Fruit fly (Drosophila melanogaster) whole organism, wandering third instar larva: ENCODE measurements around the gene CG17764.

ENCODE experiments used
- Mio ChIP-seq: sonication (Bioruptor generic); optimal IDR thresholded peaks from 2 replicates; lab custom pipeline; 2016; ENCODE audit warnings: missing biosample characterization, missing genetic modification characterization
- br ChIP-seq: fragments of 200-800 bp; sonication (Bioruptor generic); optimal IDR thresholded peaks from 2 replicates; lab custom pipeline; 2016; ENCODE audit warnings: missing biosample characterization, missing genetic modification characterization
- brk ChIP-seq: fragments of 200-800 bp; sonication (Bioruptor generic); optimal IDR thresholded peaks from 2 replicates; lab custom pipeline; 2016; ENCODE audit warnings: missing biosample characterization, mild to moderate bottlenecking, missing genetic modification characterization
- dsf ChIP-seq: sonication (Bioruptor generic); optimal IDR thresholded peaks from 2 replicates; lab custom pipeline; 2016; ENCODE audit warnings: missing biosample characterization, missing genetic modification characterization, borderline replicate concordance
- jim ChIP-seq: fragments of 175-275, 200-325 bp; sonication (Bioruptor generic); optimal IDR thresholded peaks from 2 replicates; lab custom pipeline; 2016; ENCODE audit warnings: missing biosample characterization, mild to moderate bottlenecking, missing genetic modification characterization
- tai ChIP-seq: sonication (Bioruptor generic); optimal IDR thresholded peaks from 2 replicates; lab custom pipeline; 2016; ENCODE audit warnings: missing biosample characterization, missing genetic modification characterization

dm6 chrX:5286513-5286912 lies 20.7 kb downstream of the CG17764 start:
- no peak for TF ChIP-seq jim (GFP tag; lab: Kevin White, UChicago)
- TF ChIP-seq Mio (GFP tag; lab: Kevin White, UChicago), result no peak
- TF ChIP-seq brk, result no peak
- TF ChIP-seq dsf, result no peak
- TF ChIP-seq tai (GFP tag; lab: Kevin White, UChicago), result no peak
- no peak for TF ChIP-seq br (GFP tag; lab: Kevin White, UChicago)
